Worm (Caenorhabditis elegans) whole organism, young adult: ENCODE data around the gene micu-1.

ENCODE experiments used
- B0336.3 ChIP-seq: fragments of 200-800 bp; sonication (Bioruptor generic); IDR thresholded peaks from 2 replicates; pipeline ENCODE4 v1.3.6; 2022; ENCODE audit warnings: missing genetic modification characterization, missing compliant biosample characterization
- F22D6.2 ChIP-seq: sonication (generic microtip); optimal IDR thresholded peaks from 2 replicates; lab custom pipeline; 2016; ENCODE audit warnings: mild to moderate bottlenecking, missing genetic modification characterization, missing compliant biosample characterization
- F23B12.7 ChIP-seq: sonication (generic microtip); optimal IDR thresholded peaks from 2 replicates; lab custom pipeline; 2017; ENCODE audit warnings: missing genetic modification characterization, mild to moderate bottlenecking, missing compliant biosample characterization, antibody characterized with exemption, moderate library complexity; ENCODE audit not compliant: insufficient read depth
- F33H1.4 ChIP-seq: fragments of 200-800 bp; sonication (Bioruptor generic); IDR thresholded peaks from 2 replicates; pipeline ENCODE4 v1.3.6; 2022; ENCODE audit warnings: missing genetic modification reagents, missing genetic modification characterization, missing compliant biosample characterization
- F39B2.1 ChIP-seq: fragments of 200-800 bp; sonication (Bioruptor generic); IDR thresholded peaks from 2 replicates; pipeline ENCODE4 v1.3.6; 2022; ENCODE audit warnings: missing genetic modification reagents, missing genetic modification characterization, missing compliant biosample characterization
- T07F8.4 ChIP-seq: sonication (generic microtip); optimal IDR thresholded peaks from 2 replicates; lab custom pipeline; 2016; ENCODE audit warnings: mild to moderate bottlenecking, missing genetic modification characterization, moderate library complexity, missing compliant biosample characterization
- Y53F4B.3 ChIP-seq: fragments of 200-800 bp; sonication (Bioruptor generic); IDR thresholded peaks from 2 replicates; pipeline ENCODE4 v1.3.6; 2022; ENCODE audit warnings: missing genetic modification reagents, missing genetic modification characterization, missing compliant biosample characterization
- Y79H2A.3 ChIP-seq: fragments of 200-800 bp; sonication (Bioruptor generic); conservative IDR thresholded peaks from 2 replicates; pipeline ENCODE4 v1.3.6; 2022; ENCODE audit warnings: missing genetic modification reagents, missing genetic modification characterization, missing compliant biosample characterization
- atf-7 ChIP-seq: sonication (generic microtip); optimal IDR thresholded peaks from 2 replicates; lab custom pipeline; 2017; ENCODE audit warnings: mild to moderate bottlenecking, missing genetic modification characterization, missing compliant biosample characterization
- attf-6 ChIP-seq: fragments of 200-800 bp; sonication (Bioruptor generic); IDR thresholded peaks from 2 replicates; pipeline ENCODE4 v1.3.6; 2022; ENCODE audit warnings: missing genetic modification reagents, missing genetic modification characterization, missing compliant biosample characterization
- bed-2 ChIP-seq: fragments of 200-800 bp; sonication (Bioruptor generic); IDR thresholded peaks from 2 replicates; pipeline ENCODE4 v1.3.6; 2022; ENCODE audit warnings: missing genetic modification reagents, missing genetic modification characterization, missing compliant biosample characterization
- cebp-1 ChIP-seq, 2 experiments: fragments of 200-800 bp in 1 of 2; sonication (Bioruptor generic) in 1 of 2; sonication (generic microtip) in 1 of 2; IDR thresholded peaks in 1 of 2; optimal IDR thresholded peaks in 1 of 2; 2 replicates each; pipeline versions ENCODE4 v1.3.6 to Lab custom; 2017 to 2022; ENCODE audit warnings: missing compliant biosample characterization in 2 of 2, missing genetic modification characterization in 2 of 2, mild to moderate bottlenecking in 1 of 2, missing genetic modification reagents in 1 of 2, moderate library complexity in 1 of 2
- cebp-2 ChIP-seq: fragments of 200-800 bp; sonication (Bioruptor generic); IDR thresholded peaks from 2 replicates; pipeline ENCODE4 v1.3.6; 2022; ENCODE audit warnings: missing genetic modification characterization, missing compliant biosample characterization
- ceh-40 ChIP-seq: fragments of 200-800 bp; sonication (Bioruptor generic); IDR thresholded peaks from 2 replicates; pipeline ENCODE4 v1.3.6; 2022; ENCODE audit warnings: missing genetic modification characterization, missing compliant biosample characterization
- ceh-58 ChIP-seq: fragments of 200-800 bp; sonication (Bioruptor generic); IDR thresholded peaks from 2 replicates; pipeline ENCODE4 v1.3.6; 2022; ENCODE audit warnings: missing genetic modification characterization, missing compliant biosample characterization
- ceh-91 ChIP-seq: fragments of 200-800 bp; sonication (Bioruptor generic); IDR thresholded peaks from 2 replicates; pipeline ENCODE4 v1.3.6; 2022; ENCODE audit warnings: missing genetic modification reagents, missing genetic modification characterization, missing compliant biosample characterization
- chd-7 ChIP-seq: sonication (generic microtip); optimal IDR thresholded peaks from 2 replicates; lab custom pipeline; 2016; ENCODE audit warnings: mild to moderate bottlenecking, missing genetic modification characterization, moderate library complexity, missing compliant biosample characterization
- die-1 ChIP-seq: sonication (generic microtip); optimal IDR thresholded peaks from 2 replicates; lab custom pipeline; 2016; ENCODE audit warnings: missing genotype, mild to moderate bottlenecking, missing genetic modification characterization, missing compliant biosample characterization
- dox-1 ChIP-seq: fragments of 200-800 bp; sonication (Bioruptor generic); IDR thresholded peaks from 2 replicates; pipeline ENCODE4 v1.3.6; 2022; ENCODE audit warnings: missing genetic modification reagents, missing genetic modification characterization, missing compliant biosample characterization
- dpl-1 ChIP-seq: fragments of 150-350 bp; optimal IDR thresholded peaks from 2 replicates; lab custom pipeline; 2014; ENCODE audit warnings: missing biosample characterization, missing genetic modification reagents, missing genetic modification characterization
- egl-18 ChIP-seq: fragments of 200-800 bp; sonication (Bioruptor generic); IDR thresholded peaks from 2 replicates; pipeline ENCODE4 v1.3.6; 2022; ENCODE audit warnings: missing genetic modification reagents, missing genetic modification characterization, missing compliant biosample characterization
- ekl-4 ChIP-seq: fragments of 200-800 bp; sonication (Bioruptor generic); IDR thresholded peaks from 2 replicates; pipeline ENCODE4 v1.3.6; 2022; ENCODE audit warnings: missing genetic modification reagents, missing genetic modification characterization, missing compliant biosample characterization
- ets-4 ChIP-seq: fragments of 200-800 bp; sonication (Bioruptor generic); optimal IDR thresholded peaks from 2 replicates; lab custom pipeline; 2018; ENCODE audit warnings: mild to moderate bottlenecking, missing genetic modification characterization, missing compliant biosample characterization
- fkh-3 ChIP-seq: sonication (generic microtip); optimal IDR thresholded peaks from 2 replicates; lab custom pipeline; 2016; ENCODE audit warnings: mild to moderate bottlenecking, missing genetic modification characterization, missing compliant biosample characterization
- hlh-26 ChIP-seq: fragments of 200-800 bp; sonication (Bioruptor generic); conservative IDR thresholded peaks from 2 replicates; pipeline ENCODE4 v1.3.6; 2022; ENCODE audit warnings: missing genetic modification reagents, missing genetic modification characterization, missing compliant biosample characterization
- hmg-1.2 ChIP-seq: fragments of 200-800 bp; sonication (Bioruptor generic); IDR thresholded peaks from 2 replicates; pipeline ENCODE4 v1.3.6; 2022; ENCODE audit warnings: missing genetic modification reagents, missing genetic modification characterization, missing compliant biosample characterization
- hmg-20 ChIP-seq: fragments of 200-800 bp; sonication (Bioruptor generic); IDR thresholded peaks from 2 replicates; pipeline ENCODE4 v1.3.6; 2022; ENCODE audit warnings: missing genetic modification reagents, missing genetic modification characterization, missing compliant biosample characterization
- hsf-1 ChIP-seq: fragments of 200-800 bp; sonication (Bioruptor generic); IDR thresholded peaks from 2 replicates; pipeline ENCODE4 v1.3.6; 2022; ENCODE audit warnings: missing genetic modification reagents, missing genetic modification characterization, missing compliant biosample characterization
- lin-35 ChIP-seq, 3 experiments: fragments of 150-350 bp in 2 of 3; sonication (generic microtip) in 1 of 3; optimal IDR thresholded peaks; 2 replicates each; lab custom pipeline; 2014 to 2018; ENCODE audit warnings: missing biosample characterization in 3 of 3, missing genetic modification characterization in 3 of 3, missing genetic modification reagents in 3 of 3
- lin-40 ChIP-seq: sonication (generic microtip); optimal IDR thresholded peaks from 2 replicates; lab custom pipeline; 2016; ENCODE audit warnings: missing genetic modification characterization, mild to moderate bottlenecking, missing compliant biosample characterization, missing genotype, missing genetic modification reagents
- madf-10 ChIP-seq: sonication (generic microtip); optimal IDR thresholded peaks from 2 replicates; lab custom pipeline; 2016; ENCODE audit warnings: mild to moderate bottlenecking, missing genetic modification characterization, missing compliant biosample characterization
- madf-8 ChIP-seq: fragments of 200-800 bp; sonication (Bioruptor generic); conservative IDR thresholded peaks from 2 replicates; pipeline ENCODE4 v1.3.6; 2022; ENCODE audit warnings: missing genetic modification reagents, missing genetic modification characterization, missing compliant biosample characterization
- nfya-2 ChIP-seq: fragments of 200-800 bp; sonication (Bioruptor generic); IDR thresholded peaks from 2 replicates; pipeline ENCODE4 v1.3.6; 2022; ENCODE audit warnings: missing genetic modification reagents, missing genetic modification characterization, missing compliant biosample characterization
- repo-1 ChIP-seq: sonication (generic microtip); optimal IDR thresholded peaks from 2 replicates; lab custom pipeline; 2017; ENCODE audit warnings: mild to moderate bottlenecking, missing genetic modification characterization, missing compliant biosample characterization
- rpc-1 ChIP-seq, 2 experiments: fragments of 150-350 bp in 1 of 2; sonication (generic microtip) in 1 of 2; optimal IDR thresholded peaks; 2 replicates each; lab custom pipeline; 2014 to 2018; ENCODE audit warnings: missing biosample characterization in 1 of 2, missing genetic modification characterization in 1 of 2, missing genetic modification reagents in 1 of 2, missing genotype in 1 of 2
- snpc-1.1 ChIP-seq: sonication (generic microtip); optimal IDR thresholded peaks from 2 replicates; lab custom pipeline; 2017; ENCODE audit warnings: missing genetic modification characterization, mild to moderate bottlenecking, missing compliant biosample characterization, antibody characterized with exemption, moderate library complexity, missing genotype, missing genetic modification reagents; ENCODE audit not compliant: insufficient read depth
- snpc-3.4 ChIP-seq: sonication (generic microtip); optimal IDR thresholded peaks from 2 replicates; lab custom pipeline; 2017; ENCODE audit warnings: missing genetic modification characterization, mild to moderate bottlenecking, missing compliant biosample characterization, antibody characterized with exemption, moderate library complexity, missing genotype, missing genetic modification reagents
- tbp1 ChIP-seq: fragments of 200-800 bp; sonication (Bioruptor generic); optimal IDR thresholded peaks from 2 replicates; lab custom pipeline; 2018; ENCODE audit warnings: mild to moderate bottlenecking, missing genetic modification characterization, missing compliant biosample characterization
- unc-130 ChIP-seq: sonication (generic microtip); optimal IDR thresholded peaks from 2 replicates; lab custom pipeline; 2016; ENCODE audit warnings: missing genetic modification reagents, missing genetic modification characterization, missing compliant biosample characterization
- unc-62 ChIP-seq: fragments of 150-350 bp; optimal IDR thresholded peaks from 2 replicates; lab custom pipeline; 2014; ENCODE audit warnings: missing biosample characterization, missing genetic modification reagents, missing genetic modification characterization
- ztf-25 ChIP-seq: fragments of 200-800 bp; sonication (Bioruptor generic); IDR thresholded peaks from 2 replicates; pipeline ENCODE4 v1.3.6; 2022; ENCODE audit warnings: missing genetic modification reagents, missing genetic modification characterization, missing compliant biosample characterization
- ztf-6 ChIP-seq: fragments of 200-800 bp; sonication (Bioruptor generic); IDR thresholded peaks from 2 replicates; pipeline ENCODE4 v1.3.6; 2022; ENCODE audit warnings: missing genetic modification reagents, missing genetic modification characterization, missing compliant biosample characterization

micu-1 gene

ce11 chrIV:13318773-13319172 lies 21.0 kb downstream of the micu-1 start (continued):
- TF ChIP-seq dpl-1 = no peak
- TF ChIP-seq ztf-25 = no peak
- peak; percentile 51; the same call in 1 of the 2 replicates for TF ChIP-seq hsf-1 (GFP tag; lab: Robert Waterston, UW)
- peak; percentile 59 for TF ChIP-seq ets-4 (GFP tag; lab: Kevin White, UChicago)
- TF ChIP-seq nfya-2 (GFP tag; lab: Robert Waterston, UW) = no peak
- TF ChIP-seq bed-2 (GFP tag; lab: Robert Waterston, UW) = no peak
- peak; percentile 63 for TF ChIP-seq madf-10 (tag; lab: Kevin White, UChicago)
- TF ChIP-seq F22D6.2 (tag; lab: Kevin White, UChicago) = no peak
- TF ChIP-seq atf-7 (tag; lab: Kevin White, UChicago) = peak; percentile 60
- no peak for TF ChIP-seq Y79H2A.3
- TF ChIP-seq egl-18 (GFP tag; lab: Robert Waterston, UW) = no peak
- TF ChIP-seq, all 124 proteins: peak for 43

- TF ChIP-seq hmg-20 (GFP tag; lab: Robert Waterston, UW) (no peak), ztf-6 (GFP tag; lab: Robert Waterston, UW) (no peak), cebp-2 (GFP tag; lab: Robert Waterston, UW) (peak; percentile 49; the same call in 1 of the 2 replicates), unc-62 (GFP tag; lab: Kevin White, UChicago) (no peak), rpc-1 (optimal IDR thresholded peaks at IDR 0.05; lab: Kevin White, UChicago) (no peak), rpc-1 (tag; optimal IDR thresholded peaks at IDR 0.05; lab: Kevin White, UChicago) (no peak), lin-40 (tag; lab: Kevin White, UChicago) (no peak), T07F8.4 (no peak), cebp-1 (GFP tag; IDR thresholded peaks at IDR 0.05; lab: Robert Waterston, UW) (no peak), cebp-1 (tag; optimal IDR thresholded peaks at IDR 0.05; lab: Kevin White, UChicago) (no peak), dox-1 (0 out of 2 replicates have a peak, but pooled peaks have one; percentile 8)
These were observed 22.3 kb downstream of the micu-1 start for ce11 chrIV:13319886-13320650.

ce11 chrIV:13322429-13322828 lies 24.7 kb downstream of the micu-1 start:
- no peak for TF ChIP-seq F39B2.1 (GFP tag; lab: Robert Waterston, UW)
- TF ChIP-seq fkh-3 (tag; lab: Kevin White, UChicago) = no peak
- no peak for TF ChIP-seq F33H1.4 (GFP tag; lab: Robert Waterston, UW)
- TF ChIP-seq tbp1 (GFP tag; lab: Kevin White, UChicago) = peak; percentile 57
- no peak for TF ChIP-seq Y53F4B.3 (GFP tag; lab: Robert Waterston, UW)
- peak; percentile 81 for TF ChIP-seq hmg-1.2 (GFP tag; lab: Robert Waterston, UW)
- no peak for TF ChIP-seq snpc-1.1
- TF ChIP-seq F23B12.7 = no peak
- no peak for TF ChIP-seq attf-6
- TF ChIP-seq unc-130 (GFP tag; lab: Kevin White, UChicago) = no peak
- TF ChIP-seq lin-35 (GFP tag; optimal IDR thresholded peaks at IDR 0.05; lab: Kevin White, UChicago) = peak in 1 of 3 experiments; percentile 31
- no peak for TF ChIP-seq ceh-40 (GFP tag; lab: Robert Waterston, UW)
- no peak for TF ChIP-seq hlh-26 (GFP tag; lab: Robert Waterston, UW)
- no peak for TF ChIP-seq cebp-1 (GFP tag; IDR thresholded peaks at IDR 0.05; lab: Robert Waterston, UW)
- peak; percentile 71 for TF ChIP-seq cebp-1 (tag; optimal IDR thresholded peaks at IDR 0.05; lab: Kevin White, UChicago)
- TF ChIP-seq ceh-91 (GFP tag; lab: Robert Waterston, UW) = no peak
- no peak for TF ChIP-seq die-1 (tag; lab: Kevin White, UChicago)
- no peak for TF ChIP-seq rpc-1 (optimal IDR thresholded peaks at IDR 0.05; lab: Kevin White, UChicago)
- TF ChIP-seq rpc-1 (tag; optimal IDR thresholded peaks at IDR 0.05; lab: Kevin White, UChicago) = no peak
- TF ChIP-seq B0336.3 (GFP tag; lab: Robert Waterston, UW) = peak; percentile 79
- TF ChIP-seq chd-7 (tag; lab: Kevin White, UChicago) = peak; percentile 72
- peak; percentile 72 for TF ChIP-seq atf-7 (tag; lab: Kevin White, UChicago)
- TF ChIP-seq ceh-58 (GFP tag; lab: Robert Waterston, UW) = no peak
- TF ChIP-seq repo-1 (tag; lab: Kevin White, UChicago) = no peak
- TF ChIP-seq egl-18 (GFP tag; lab: Robert Waterston, UW) = no peak
- TF ChIP-seq madf-8 (GFP tag; lab: Robert Waterston, UW) = no peak
- no peak for TF ChIP-seq hsf-1 (GFP tag; lab: Robert Waterston, UW)
- TF ChIP-seq dpl-1 = no peak
- peak; percentile 26 for TF ChIP-seq snpc-3.4 (tag; lab: Kevin White, UChicago)
- no peak for TF ChIP-seq ekl-4 (GFP tag; lab: Robert Waterston, UW)
